Worm (Caenorhabditis elegans) whole organism, L4/young adult: ENCODE measurements around the gene pigw-1.

ENCODE experiments used
- W03F9.2 ChIP-seq: fragments of 150-350 bp; optimal IDR thresholded peaks from 2 replicates; lab custom pipeline; 2014; ENCODE audit warnings: missing biosample characterization, missing genetic modification characterization
- dao-5 ChIP-seq: sonication (generic microtip); optimal IDR thresholded peaks from 2 replicates; lab custom pipeline; 2016; ENCODE audit warnings: missing genotype, missing genetic modification characterization, moderate library complexity, missing compliant biosample characterization
- him-1 ChIP-seq: sonication (generic microtip); optimal IDR thresholded peaks from 2 replicates; lab custom pipeline; 2016; ENCODE audit warnings: missing genotype, missing genetic modification reagents, missing genetic modification characterization, missing compliant biosample characterization

ce11 chrII:2866541-2867124 is 18.1 kb downstream of the pigw-1 start, which contains the start of the genes Y110A2AL.9 and Y110A2AL.3:
- TF ChIP-seq dao-5 (tag; lab: Kevin White, UChicago) (no peak), him-1 (no peak), W03F9.2 (tag; lab: Kevin White, UChicago) (no peak)
